Fruit fly (Drosophila melanogaster) whole organism: ENCODE data around the gene wda.

ENCODE experiments used
- CG8478 ChIP-seq: fragments of >200 bp; optimal IDR thresholded peaks from 2 replicates; lab custom pipeline; 2018; ENCODE audit warnings: inconsistent platforms
- Dll ChIP-seq: fragments of >200 bp; optimal IDR thresholded peaks from 2 replicates; lab custom pipeline; 2017
- EcR ChIP-seq, 2 experiments: fragments of >200 bp; optimal IDR thresholded peaks; 2 replicates each; lab custom pipeline; 2017; ENCODE audit warnings: missing biosample characterization in 2 of 2, missing genetic modification characterization in 2 of 2, missing genetic modification reagents in 2 of 2
- pan ChIP-seq: fragments of >200 bp; optimal IDR thresholded peaks from 2 replicates; lab custom pipeline; 2017
- psq ChIP-seq: fragments of >200 bp; optimal IDR thresholded peaks from 2 replicates; lab custom pipeline; 2017

dm6 chr3R:23257986-23258427, at the start of gene wda, which contains the start of gene Pex11c:
- TF ChIP-seq psq (lab: Kevin White, UChicago) (no peak), pan (lab: Kevin White, UChicago) (no peak), EcR (GFP tag; optimal IDR thresholded peaks at IDR 0.05; lab: Kevin White, UChicago) (no peak), Dll (lab: Kevin White, UChicago) (no peak), CG8478 (lab: Kevin White, UChicago) (no peak)
